Fruit fly (Drosophila melanogaster) whole organism: ENCODE results near the gene Adi1.

Experiments
- CG8478 ChIP-seq: fragments of >200 bp; optimal IDR thresholded peaks from 2 replicates; lab custom pipeline; 2018; ENCODE audit warnings: inconsistent platforms
- EcR ChIP-seq, 2 experiments: fragments of >200 bp; optimal IDR thresholded peaks; 2 replicates each; lab custom pipeline; 2017; ENCODE audit warnings: missing biosample characterization in 2 of 2, missing genetic modification characterization in 2 of 2, missing genetic modification reagents in 2 of 2
- psq ChIP-seq: fragments of >200 bp; optimal IDR thresholded peaks from 2 replicates; lab custom pipeline; 2017

DNA sequence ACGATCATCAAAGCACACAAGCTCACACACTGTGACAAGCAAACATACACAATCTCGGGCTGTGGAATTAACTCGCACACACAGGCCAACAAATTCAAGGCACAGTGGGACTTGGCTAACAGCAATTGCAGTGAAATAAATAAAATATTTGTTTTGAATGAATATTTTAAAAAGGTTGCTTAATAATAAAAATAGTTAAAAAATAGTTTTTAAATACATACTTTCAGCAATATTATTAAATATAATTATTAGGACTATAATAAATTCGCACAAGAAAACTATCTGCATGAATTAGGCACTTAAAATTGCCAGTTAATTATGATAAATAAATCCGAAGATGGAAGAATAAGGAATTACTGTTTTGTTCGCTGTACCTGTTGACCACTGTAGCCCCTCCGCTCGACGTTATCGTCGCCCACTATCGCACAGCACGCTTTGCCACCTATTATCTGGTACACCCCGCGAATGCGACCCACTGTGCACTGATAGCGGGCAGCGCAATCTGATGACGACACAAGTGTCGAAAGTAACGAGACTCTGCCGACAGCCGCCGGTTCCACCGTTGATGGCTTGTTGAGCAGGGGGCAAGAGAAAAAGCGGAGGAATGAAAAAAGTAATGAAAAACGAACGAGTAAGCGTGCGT lies 19.7 kb downstream of the Adi1 start:
- TF ChIP-seq psq (lab: Kevin White, UChicago): no peak
- TF ChIP-seq CG8478: no peak
- no peak for TF ChIP-seq EcR (GFP tag; optimal IDR thresholded peaks at IDR 0.05; lab: Kevin White, UChicago)
